Fruit fly (Drosophila melanogaster) Kc167 (cell line): ENCODE data around the gene Trmt112.

Experiments
- Myc ChIP-seq: fragments of >200 bp; optimal IDR thresholded peaks from 2 replicates; lab custom pipeline; 2017; ENCODE audit warnings: missing external identifiers
- insv ChIP-seq: fragments of >200 bp; optimal IDR thresholded peaks from 3 replicates; lab custom pipeline; 2018; ENCODE audit warnings: missing external identifiers
- ttk ChIP-seq: sonication (Bioruptor generic); optimal IDR thresholded peaks from 2 replicates; lab custom pipeline; 2017; ENCODE audit warnings: missing external identifiers

DNA sequence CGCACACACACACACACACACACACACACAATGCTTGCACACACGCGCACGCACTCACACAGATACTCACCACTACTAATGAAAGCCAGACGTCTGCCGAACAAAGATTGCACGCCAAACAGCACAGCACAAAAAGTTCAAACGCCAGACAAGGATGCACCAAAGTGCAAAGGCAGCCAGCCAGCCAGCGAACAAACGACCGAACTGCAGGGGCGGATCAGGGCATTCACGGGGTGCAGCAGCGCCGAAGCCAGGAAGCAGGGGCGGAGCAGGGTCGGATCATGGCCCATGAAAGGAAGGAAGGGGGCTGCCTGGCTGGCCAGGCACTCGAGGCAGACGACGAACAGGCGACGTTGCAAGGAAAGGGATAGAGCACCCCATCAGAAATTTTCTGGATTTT lies 35.9 kb upstream of the Trmt112 start:
- TF ChIP-seq ttk (no peak), insv (lab: Kevin White, UChicago) (no peak), Myc (no peak)
